Worm (Caenorhabditis elegans) whole organism, L2 larva: ENCODE measurements around the gene clec-171.

Experiments used
- Y55F3AM.14 ChIP-seq: fragments of 200-800 bp; sonication (Bioruptor generic); optimal IDR thresholded peaks from 2 replicates; lab custom pipeline; 2018; ENCODE audit warnings: mild to moderate bottlenecking, missing genetic modification characterization, missing compliant biosample characterization
- ama-1 ChIP-seq: fragments of 150-350 bp; optimal IDR thresholded peaks from 2 replicates; lab custom pipeline; 2018; ENCODE audit warnings: inconsistent platforms
- ceh-82 ChIP-seq: fragments of 150-350 bp; optimal IDR thresholded peaks from 2 replicates; lab custom pipeline; 2014; ENCODE audit warnings: missing biosample characterization, missing genetic modification characterization
- elt-1 ChIP-seq: fragments of 150-350 bp; optimal IDR thresholded peaks from 2 replicates; lab custom pipeline; 2014; ENCODE audit warnings: missing biosample characterization, missing genetic modification characterization
- sem-4 ChIP-seq: fragments of 150-350 bp; optimal IDR thresholded peaks from 2 replicates; lab custom pipeline; 2014; ENCODE audit warnings: missing biosample characterization, missing genetic modification reagents, missing genetic modification characterization
- unc-62 ChIP-seq: fragments of 150-350 bp; optimal IDR thresholded peaks from 2 replicates; lab custom pipeline; 2014; ENCODE audit warnings: missing biosample characterization, missing genetic modification reagents, missing genetic modification characterization
- ztf-4 ChIP-seq: fragments of 150-350 bp; optimal IDR thresholded peaks from 2 replicates; lab custom pipeline; 2014; ENCODE audit warnings: missing biosample characterization, missing genetic modification characterization

DNA sequence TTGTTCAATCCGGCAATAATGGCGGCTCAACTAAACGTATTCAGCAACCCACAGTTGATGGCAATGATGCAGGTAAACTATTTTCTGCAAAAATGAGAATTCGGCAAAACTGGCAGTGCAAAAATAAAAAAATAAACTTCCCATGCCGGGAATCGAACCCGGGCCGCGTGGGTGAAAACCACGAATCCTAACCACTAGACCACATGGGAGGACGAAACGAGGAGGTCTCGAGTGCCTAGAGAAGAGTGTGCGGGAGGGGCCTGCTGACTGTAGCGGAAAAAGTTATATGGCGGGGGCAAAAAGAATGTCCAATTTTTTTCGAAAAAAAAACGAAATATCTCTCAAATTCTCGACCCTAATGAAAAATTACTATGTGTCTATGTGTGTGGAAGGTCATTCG lies 39.1 kb downstream of the clec-171 start:
- TF ChIP-seq Y55F3AM.14 (GFP tag; lab: Kevin White, UChicago), result no peak
- TF ChIP-seq elt-1, result no peak
- TF ChIP-seq ceh-82 (tag; lab: Kevin White, UChicago), result no peak
- TF ChIP-seq sem-4 (tag; lab: Kevin White, UChicago), result no peak
- no peak for TF ChIP-seq unc-62 (GFP tag; lab: Kevin White, UChicago)
- no peak for TF ChIP-seq ama-1 (lab: Kevin White, UChicago)
- no peak for TF ChIP-seq ztf-4 (tag; lab: Kevin White, UChicago)
